Worm (Caenorhabditis elegans): ENCODE results near the gene C23H5.12.

C23H5.12 gene

DNA sequence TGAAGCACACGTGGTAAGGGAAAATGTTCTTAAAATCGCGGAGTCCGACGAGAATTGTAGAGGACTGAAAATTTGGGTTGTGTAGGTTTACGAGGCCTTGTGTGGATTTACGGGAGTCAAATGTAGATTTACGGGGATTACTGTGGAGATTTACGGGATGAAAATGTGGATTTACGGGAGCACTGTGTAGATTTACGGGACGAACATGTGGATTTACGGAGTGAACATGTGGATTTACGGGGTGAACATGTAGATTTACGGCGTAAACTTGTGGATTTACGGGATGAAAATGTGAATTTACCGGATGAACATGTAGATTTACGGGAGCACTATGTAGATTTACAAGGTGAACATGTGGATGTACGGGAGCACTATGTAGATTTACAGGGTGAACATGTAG lies 23.0 kb downstream of the C23H5.12 start:
- no peak for TF ChIP-seq nhr-12 (tag; optimal IDR thresholded peaks at IDR 0.05)
- no peak for TF ChIP-seq ztf-11 (tag; optimal IDR thresholded peaks at IDR 0.05)
- no peak for TF ChIP-seq ces-1 (GFP tag; optimal IDR thresholded peaks at IDR 0.05)
- no peak for TF ChIP-seq blmp-1 (tag; optimal IDR thresholded peaks at IDR 0.05)
- no peak for TF ChIP-seq mep-1 (tag; optimal IDR thresholded peaks at IDR 0.05)
- no peak for TF ChIP-seq sptf-1 (tag; optimal IDR thresholded peaks at IDR 0.05)
- TF ChIP-seq cnd-1 (tag; optimal IDR thresholded peaks at IDR 0.05): no peak
- TF ChIP-seq mls-2 (tag; optimal IDR thresholded peaks at IDR 0.05): no peak

- TF ChIP-seq nhr-76 (tag; optimal IDR thresholded peaks at IDR 0.05): no peak
- TF ChIP-seq snpc-4 (tag; optimal IDR thresholded peaks at IDR 0.05): no peak
- TF ChIP-seq ceh-43 (GFP tag; optimal IDR thresholded peaks at IDR 0.05): no peak
- TF ChIP-seq sptf-1 (tag; optimal IDR thresholded peaks at IDR 0.05): no peak
- TF ChIP-seq unc-39 (tag; optimal IDR thresholded peaks at IDR 0.05): no peak
- TF ChIP-seq tbx-8 (GFP tag; optimal IDR thresholded peaks at IDR 0.05): no peak
These were observed 25.8 kb downstream of the C23H5.12 start, which contains the start of gene gcy-37 for ce11 chrIV:2159069-2159468. Gene gcy-37, minus strand, starts transcription at chrIV:2159169.

ce11 chrIV:2162256-2162655 lies 29.0 kb downstream of the C23H5.12 start:
- TF ChIP-seq flh-1 (GFP tag; optimal IDR thresholded peaks at IDR 0.05) (no peak), nhr-28 (tag; optimal IDR thresholded peaks at IDR 0.05) (peak; percentile 44)

ce11 chrIV:2168514-2168913 lies 35.2 kb downstream of the C23H5.12 start, which contains the start of gene C54E4.4:
Gene C54E4.4, minus strand, starts transcription at chrIV:2168614.
- TF ChIP-seq ztf-11 (tag; optimal IDR thresholded peaks at IDR 0.05): no peak
- TF ChIP-seq unc-62 (GFP tag; optimal IDR thresholded peaks at IDR 0.05): no peak
- TF ChIP-seq lin-32 (GFP tag; optimal IDR thresholded peaks at IDR 0.05): no peak
- TF ChIP-seq ceh-43 (GFP tag; optimal IDR thresholded peaks at IDR 0.05): no peak
- no peak for TF ChIP-seq mls-2 (tag; optimal IDR thresholded peaks at IDR 0.05)
- TF ChIP-seq cnd-1 (tag; optimal IDR thresholded peaks at IDR 0.05): no peak
- TF ChIP-seq nhr-28 (tag; optimal IDR thresholded peaks at IDR 0.05): no peak
- no peak for TF ChIP-seq unc-39 (tag; optimal IDR thresholded peaks at IDR 0.05)
- TF ChIP-seq tbx-8 (GFP tag; optimal IDR thresholded peaks at IDR 0.05): no peak
- TF ChIP-seq nhr-237 (tag; optimal IDR thresholded peaks at IDR 0.05): no peak
- no peak for TF ChIP-seq nhr-2 (tag; optimal IDR thresholded peaks at IDR 0.05)
- TF ChIP-seq unc-120 (tag; optimal IDR thresholded peaks at IDR 0.05; ENCODE audit: poor library complexity, severe bottlenecking): no peak
- no peak for TF ChIP-seq nhr-12 (tag; optimal IDR thresholded peaks at IDR 0.05)

- TF ChIP-seq M03D4.4 (tag; optimal IDR thresholded peaks at IDR 0.05) (no peak), zip-8 (tag; optimal IDR thresholded peaks at IDR 0.05) (peak; percentile 97)
These were observed 37.1 kb downstream of the C23H5.12 start for ce11 chrIV:2170332-2170731.

DNA sequence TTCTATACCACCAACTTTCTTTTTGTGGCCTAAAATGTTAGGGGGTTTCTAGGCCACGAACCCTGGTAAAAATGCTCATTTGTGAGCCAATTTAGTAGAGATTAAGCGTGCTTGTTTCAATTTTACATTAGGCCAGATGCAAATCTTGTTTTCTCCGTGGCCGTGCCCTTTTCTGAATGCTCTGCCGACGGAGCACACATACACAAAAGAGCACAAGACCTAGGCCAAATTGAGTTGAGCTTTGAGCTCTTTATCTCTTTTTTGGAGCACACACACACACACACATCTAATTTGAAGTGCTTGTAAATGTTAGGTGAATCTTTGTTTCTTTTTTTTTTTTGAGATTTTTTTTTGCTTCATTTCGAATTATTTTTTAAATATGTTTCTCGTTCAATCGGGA lies 39.6 kb downstream of the C23H5.12 start:
- no peak for TF ChIP-seq ztf-11 (tag; optimal IDR thresholded peaks at IDR 0.05)
- no peak for TF ChIP-seq nhr-76 (tag; optimal IDR thresholded peaks at IDR 0.05)
- no peak for TF ChIP-seq mls-2 (tag; optimal IDR thresholded peaks at IDR 0.05)
- TF ChIP-seq lin-32 (GFP tag; optimal IDR thresholded peaks at IDR 0.05): no peak
- TF ChIP-seq ces-1 (GFP tag; optimal IDR thresholded peaks at IDR 0.05): peak; percentile 71

- TF ChIP-seq ztf-11 (tag; optimal IDR thresholded peaks at IDR 0.05): no peak
- TF ChIP-seq nhr-76 (tag; optimal IDR thresholded peaks at IDR 0.05): no peak
- no peak for TF ChIP-seq lin-32 (GFP tag; optimal IDR thresholded peaks at IDR 0.05)
- TF ChIP-seq ham-2 (GFP tag; optimal IDR thresholded peaks at IDR 0.05): no peak
- no peak for TF ChIP-seq unc-62 (GFP tag; optimal IDR thresholded peaks at IDR 0.05)
- TF ChIP-seq ceh-43 (GFP tag; optimal IDR thresholded peaks at IDR 0.05): no peak
- TF ChIP-seq blmp-1 (tag; optimal IDR thresholded peaks at IDR 0.05): no peak
- no peak for TF ChIP-seq nhr-237 (tag; optimal IDR thresholded peaks at IDR 0.05)
- no peak for TF ChIP-seq unc-39 (tag; optimal IDR thresholded peaks at IDR 0.05)
- TF ChIP-seq tbx-8 (GFP tag; optimal IDR thresholded peaks at IDR 0.05): no peak
- no peak for TF ChIP-seq elt-1 (tag; optimal IDR thresholded peaks at IDR 0.05; ENCODE audit: borderline replicate concordance, insufficient read depth)
- TF ChIP-seq drap-1 (GFP tag; optimal IDR thresholded peaks at IDR 0.05): no peak
- TF ChIP-seq nhr-2 (tag; optimal IDR thresholded peaks at IDR 0.05): no peak
- no peak for TF ChIP-seq pha-4 (tag; optimal IDR thresholded peaks at IDR 0.05)
- TF ChIP-seq sptf-1 (tag; optimal IDR thresholded peaks at IDR 0.05): no peak
- TF ChIP-seq cnd-1 (tag; optimal IDR thresholded peaks at IDR 0.05): no peak
- TF ChIP-seq elt-3 (tag; optimal IDR thresholded peaks at IDR 0.05): no peak
These were observed 42.0 kb downstream of the C23H5.12 start, which contains the start of gene C54E4.1 for ce11 chrIV:2175291-2175690. Gene C54E4.1, plus strand, starts transcription at chrIV:2175591.
